Worm (Caenorhabditis elegans): Measurements from ENCODE around the gene F19F10.11.

DNA sequence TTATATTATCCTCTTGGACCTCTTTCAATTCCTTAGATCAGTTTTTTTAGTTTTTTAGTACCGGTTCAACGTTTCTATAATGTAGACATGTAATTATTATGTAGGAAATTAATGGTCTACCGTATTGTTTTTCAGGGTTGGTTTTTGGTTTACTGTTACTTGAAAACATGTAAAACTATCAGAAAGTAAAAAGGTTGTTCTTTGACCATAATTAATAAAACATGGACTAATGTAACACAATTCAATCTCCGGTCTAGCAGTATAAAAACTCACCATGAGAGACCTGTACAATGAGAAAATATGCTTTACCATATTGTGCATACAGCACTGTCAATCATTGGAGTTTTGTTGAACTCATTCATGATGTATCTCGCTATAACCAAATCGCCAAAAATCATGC is 48.0 kb upstream of the F19F10.11 start, which contains the start of gene srd-29:
- no peak for TF ChIP-seq tbx-37 (GFP tag; conservative IDR thresholded peaks at IDR 0.05)
- TF ChIP-seq hmg-4 (GFP tag; optimal IDR thresholded peaks at IDR 0.05): no peak
- no peak for TF ChIP-seq ama-1 (optimal IDR thresholded peaks at IDR 0.05)
- no peak for TF ChIP-seq pes-1 (GFP tag; IDR thresholded peaks at IDR 0.05)
- no peak for TF ChIP-seq F13C5.2 (tag; optimal IDR thresholded peaks at IDR 0.05)
